Fruit fly (Drosophila melanogaster): Measurements from ENCODE around the gene CG15337.

Gene CG15337

DNA sequence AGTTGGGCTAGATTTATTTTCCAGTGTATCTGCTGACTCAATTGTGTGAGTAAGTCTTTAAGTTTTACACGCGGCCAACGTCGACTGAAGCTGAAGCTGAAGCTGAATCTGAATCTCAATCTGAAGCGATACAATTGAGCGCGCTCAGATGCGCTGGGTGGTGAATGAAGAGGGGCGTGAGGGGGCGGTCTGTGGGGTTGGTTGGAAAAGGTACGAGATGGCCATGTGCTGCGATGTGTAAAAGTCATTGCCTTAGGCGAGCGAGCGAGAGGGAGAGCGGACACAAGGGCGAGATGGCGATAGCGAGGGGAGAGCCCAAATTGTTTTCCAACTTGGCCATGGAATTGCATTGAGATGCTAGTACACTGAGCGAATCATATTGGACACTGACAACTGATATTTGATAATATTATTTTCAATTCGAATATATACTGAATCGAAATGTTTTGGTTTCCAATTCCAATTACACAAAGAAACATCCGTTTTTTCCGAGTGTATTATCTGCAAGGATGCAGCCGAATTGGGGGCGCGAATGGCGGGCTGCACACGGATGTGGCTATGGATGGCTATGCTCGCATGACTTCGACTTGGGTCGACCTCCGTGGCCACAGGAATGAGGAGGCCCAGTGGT is 36.9 kb downstream of the CG15337 start:
- TF ChIP-seq CTCF (optimal IDR thresholded peaks at IDR 0.05) (no peak), CG8478 (optimal IDR thresholded peaks at IDR 0.05) (no peak)

DNA sequence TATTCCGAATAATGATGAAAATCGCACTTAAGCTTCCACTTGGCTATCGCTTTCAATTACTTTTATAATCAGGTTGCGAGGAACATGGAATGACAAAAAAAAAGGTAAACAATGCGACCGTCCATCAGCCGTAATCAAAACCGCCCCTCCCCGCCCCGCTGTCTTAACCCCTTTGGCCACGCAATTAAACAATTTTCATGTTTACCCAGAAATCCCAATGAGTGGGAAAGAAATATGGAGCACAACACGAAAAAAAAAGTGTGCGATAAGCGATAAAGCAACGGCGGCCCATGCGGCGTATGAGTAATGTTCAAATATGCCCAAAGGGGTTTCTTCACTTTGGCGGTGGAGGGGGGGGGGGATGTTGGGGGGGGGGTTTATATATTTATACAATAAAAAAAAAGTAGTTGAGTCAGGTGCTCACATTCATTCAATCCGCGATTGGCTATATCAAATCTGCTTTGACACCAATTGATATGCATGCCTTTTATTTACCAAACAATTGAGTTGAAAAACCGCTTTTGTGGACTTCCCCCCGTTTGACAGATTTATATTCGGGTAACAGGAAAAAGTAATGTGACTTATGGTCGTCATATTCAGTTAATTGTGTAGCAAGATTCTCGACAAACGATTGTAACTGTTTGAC is 39.2 kb downstream of the CG15337 start:
- TF ChIP-seq CG8478 (optimal IDR thresholded peaks at IDR 0.05) (no peak), CTCF (optimal IDR thresholded peaks at IDR 0.05) (no peak)

DNA sequence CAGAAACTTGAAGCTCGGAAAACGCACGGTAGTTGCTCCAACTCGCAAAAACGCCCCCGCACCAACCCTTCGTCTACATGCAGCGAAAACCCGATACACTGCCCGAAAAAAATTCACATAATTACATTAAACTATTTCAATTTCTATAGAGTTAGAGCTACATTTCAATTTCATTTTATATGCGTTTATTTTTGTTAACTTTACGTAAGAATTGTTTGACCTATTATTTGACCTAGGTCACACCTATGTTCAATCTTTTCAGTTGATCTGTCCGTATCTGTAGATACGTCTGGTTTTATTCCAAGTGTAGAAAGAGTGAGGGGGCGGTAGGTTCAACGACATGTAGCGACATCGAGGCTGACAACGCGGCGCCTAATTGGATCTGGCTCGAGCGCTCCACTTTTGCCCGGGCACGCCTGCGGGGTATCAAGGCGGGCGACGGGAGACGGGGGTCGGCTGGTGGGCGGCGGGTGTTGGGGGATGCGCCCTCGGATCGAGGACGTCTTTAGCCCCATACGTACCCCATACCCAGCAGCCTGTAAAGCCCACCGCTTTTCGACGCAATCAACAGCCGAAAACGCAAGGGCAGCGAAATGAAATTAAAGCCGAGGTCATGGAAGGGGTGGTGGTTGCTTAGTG is 43.0 kb downstream of the CG15337 start:
- TF ChIP-seq CTCF (optimal IDR thresholded peaks at IDR 0.05), result no peak
- no peak for TF ChIP-seq CG8478 (optimal IDR thresholded peaks at IDR 0.05)

DNA sequence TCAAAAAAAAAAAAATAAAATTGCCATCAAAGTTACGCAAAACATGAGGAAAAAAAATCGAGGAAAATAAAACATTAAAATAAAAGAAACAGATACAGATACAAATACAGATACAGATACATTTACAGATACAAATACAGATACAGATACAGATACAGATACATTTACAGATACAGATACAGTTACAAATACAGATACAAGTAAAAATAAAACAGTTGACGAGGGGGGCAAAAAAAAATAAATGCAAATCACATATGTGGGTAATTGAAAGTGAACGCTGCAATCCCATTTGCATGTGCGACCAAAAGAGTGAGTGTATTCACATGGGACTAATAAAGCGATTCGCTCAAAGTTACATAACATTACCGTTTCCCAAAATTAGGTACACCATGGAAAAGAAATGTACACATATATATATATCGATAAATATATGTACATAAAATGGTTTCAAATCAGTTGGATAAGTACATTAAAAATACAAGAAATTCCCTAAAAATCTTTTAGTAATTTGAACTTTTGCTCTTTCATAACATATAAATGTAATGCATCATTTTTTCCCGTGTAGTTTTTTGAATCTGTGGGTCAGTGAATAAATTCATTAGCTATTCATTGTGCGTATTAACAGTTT is 45.9 kb downstream of the CG15337 start:
- TF ChIP-seq CG8478 (optimal IDR thresholded peaks at IDR 0.05), result no peak
- TF ChIP-seq CTCF (optimal IDR thresholded peaks at IDR 0.05), result no peak

DNA sequence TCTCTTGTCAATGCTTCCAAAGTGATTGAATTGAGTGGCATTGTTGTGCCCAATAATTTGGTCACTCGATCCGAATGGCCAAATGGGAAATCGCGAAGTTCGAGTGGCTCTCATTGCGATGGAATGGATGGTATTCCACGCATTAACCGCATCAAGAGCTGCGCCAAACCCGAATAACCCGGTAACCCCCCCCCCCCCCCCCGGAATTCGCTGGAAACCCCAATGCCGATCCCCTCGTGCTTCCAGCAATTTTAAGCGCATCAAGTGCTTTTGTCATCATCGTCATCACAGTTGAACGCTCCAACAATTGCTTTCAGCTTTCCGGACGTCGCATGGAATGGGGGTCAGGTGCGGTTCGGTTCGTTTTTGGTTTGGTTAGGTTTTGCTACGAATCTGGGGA is 46.7 kb downstream of the CG15337 start:
- TF ChIP-seq CG8478 (optimal IDR thresholded peaks at IDR 0.05), result no peak
- no peak for TF ChIP-seq CTCF (optimal IDR thresholded peaks at IDR 0.05)

DNA sequence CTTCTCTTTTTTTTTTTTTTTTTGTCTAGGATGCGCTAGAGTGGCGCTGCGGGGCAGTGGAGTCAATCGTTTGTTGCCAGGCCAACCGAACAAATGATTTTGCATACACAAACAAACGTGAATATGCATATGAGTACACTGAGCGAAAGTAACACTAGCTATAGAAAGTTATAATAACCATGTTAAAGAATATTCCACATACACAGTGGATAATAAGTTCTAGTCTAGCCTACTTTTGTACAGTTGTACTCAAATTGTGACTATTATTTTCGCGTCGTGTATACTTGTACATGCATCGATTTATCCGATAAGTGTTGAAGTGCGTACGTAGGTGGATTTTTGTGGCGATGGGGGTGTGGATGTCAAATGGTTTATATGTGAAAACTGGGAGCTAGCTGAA is 47.2 kb downstream of the CG15337 start:
- TF ChIP-seq CG8478 (optimal IDR thresholded peaks at IDR 0.05) (no peak), CTCF (optimal IDR thresholded peaks at IDR 0.05) (no peak)

DNA sequence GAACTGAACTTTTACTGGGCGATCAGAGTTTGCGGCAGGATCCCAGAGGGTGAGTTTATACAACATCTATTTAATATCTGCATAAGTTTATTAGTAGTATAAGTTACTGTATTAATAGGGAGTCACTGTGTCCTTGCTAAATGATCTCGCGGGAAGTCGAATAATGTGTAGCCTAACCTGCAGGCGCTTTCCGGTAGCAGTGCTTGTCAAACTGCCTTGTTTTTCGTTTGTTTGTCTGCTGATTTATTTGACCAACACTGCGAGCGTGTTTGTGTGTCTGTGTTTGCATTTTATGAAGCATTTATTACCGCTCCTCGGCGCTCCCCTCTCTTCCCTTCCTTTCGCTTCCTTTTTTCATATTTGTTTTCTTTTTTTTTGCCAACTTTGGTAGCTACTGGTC is 50.8 kb downstream of the CG15337 start:
- no peak for TF ChIP-seq CG8478 (optimal IDR thresholded peaks at IDR 0.05)
- TF ChIP-seq CTCF (optimal IDR thresholded peaks at IDR 0.05), result peak; percentile 77 to 79
